Fruit fly (Drosophila melanogaster) Kc167 (cell line): ENCODE measurements around the gene CG12689.

Experiments
- Myc ChIP-seq: fragments of >200 bp; optimal IDR thresholded peaks from 2 replicates; lab custom pipeline; 2017; ENCODE audit warnings: missing external identifiers
- Sin3A ChIP-seq: fragments of >200 bp; optimal IDR thresholded peaks from 2 replicates; lab custom pipeline; 2018; ENCODE audit warnings: missing external identifiers
- h ChIP-seq: fragments of >200 bp; optimal IDR thresholded peaks from 3 replicates; lab custom pipeline; 2018; ENCODE audit warnings: missing external identifiers
- insv ChIP-seq: fragments of >200 bp; optimal IDR thresholded peaks from 3 replicates; lab custom pipeline; 2018; ENCODE audit warnings: missing external identifiers
- psq ChIP-seq: fragments of >200 bp; optimal IDR thresholded peaks from 2 replicates; lab custom pipeline; 2017; ENCODE audit warnings: missing external identifiers
- ttk ChIP-seq: sonication (Bioruptor generic); optimal IDR thresholded peaks from 2 replicates; lab custom pipeline; 2017; ENCODE audit warnings: missing external identifiers

The CG12689 gene

DNA sequence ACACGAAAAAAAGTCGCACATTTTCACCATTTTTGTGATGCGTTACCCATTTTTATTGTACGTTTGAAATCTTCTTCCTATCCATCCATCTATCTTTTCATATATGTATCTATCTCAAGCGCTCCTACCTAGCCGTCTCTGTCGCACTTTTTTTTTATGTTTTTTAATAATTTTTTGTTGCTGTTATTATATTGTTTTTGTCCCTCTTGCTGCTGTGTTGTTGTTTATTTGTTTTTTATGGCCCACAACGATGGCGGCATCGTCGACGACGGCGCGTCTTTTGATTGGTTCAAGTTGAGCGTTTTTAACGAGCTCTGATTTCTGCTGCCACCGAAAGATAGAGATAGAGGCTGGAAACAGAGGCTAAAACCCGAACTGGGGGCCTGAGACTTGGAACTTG, 17.6 kb downstream of the CG12689 start:
- TF ChIP-seq h (lab: Kevin White, UChicago), result no peak
- TF ChIP-seq insv (lab: Kevin White, UChicago), result no peak
- no peak for TF ChIP-seq ttk
- no peak for TF ChIP-seq psq (lab: Kevin White, UChicago)
- TF ChIP-seq Sin3A (lab: Kevin White, UChicago), result no peak
- no peak for TF ChIP-seq Myc (lab: Kevin White, UChicago)

DNA sequence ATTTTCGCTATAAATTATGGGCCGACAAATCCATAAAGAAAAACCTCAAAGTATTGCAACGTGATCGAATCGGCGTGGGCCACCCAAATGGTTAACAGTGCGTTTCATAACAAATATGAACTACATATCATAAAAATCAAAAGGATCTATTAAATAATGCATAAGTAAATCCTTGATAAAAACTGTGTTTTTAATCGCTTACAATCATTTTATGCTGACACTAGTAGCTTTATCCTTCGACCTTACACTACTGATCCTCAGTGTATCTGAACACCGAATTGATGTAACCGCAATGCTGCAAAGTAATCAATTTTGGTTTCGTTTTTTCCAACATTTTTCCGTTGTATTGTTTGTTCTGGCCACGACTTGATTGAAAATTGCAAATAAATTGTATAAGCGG, 23.3 kb downstream of the CG12689 start:
- TF ChIP-seq psq (lab: Kevin White, UChicago), result no peak
- no peak for TF ChIP-seq ttk
- TF ChIP-seq h (lab: Kevin White, UChicago), result no peak
- no peak for TF ChIP-seq insv (lab: Kevin White, UChicago)
- no peak for TF ChIP-seq Sin3A (lab: Kevin White, UChicago)
- no peak for TF ChIP-seq Myc (lab: Kevin White, UChicago)

DNA sequence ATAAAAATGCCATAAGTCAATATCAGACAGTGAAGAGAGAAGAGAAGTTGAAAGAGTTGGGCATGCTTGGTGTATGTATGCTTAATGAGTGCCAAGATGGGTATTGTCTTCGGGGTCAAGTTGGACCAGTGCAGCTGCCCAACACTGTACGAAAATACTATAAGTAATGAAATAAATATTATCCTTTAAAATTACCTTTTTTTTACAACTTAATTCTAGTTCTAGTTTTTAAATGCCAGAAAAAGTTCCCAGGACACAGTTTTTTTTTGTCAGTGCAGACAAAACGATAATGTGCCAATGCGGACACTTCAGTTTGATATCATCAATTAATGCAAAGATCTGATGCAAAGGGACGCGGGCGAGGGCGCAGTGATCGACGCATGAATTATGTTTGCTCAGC, 25.2 kb downstream of the CG12689 start:
- TF ChIP-seq insv (lab: Kevin White, UChicago) (no peak), Myc (lab: Kevin White, UChicago) (no peak), h (lab: Kevin White, UChicago) (no peak), ttk (no peak), psq (lab: Kevin White, UChicago) (no peak), Sin3A (lab: Kevin White, UChicago) (no peak)

DNA sequence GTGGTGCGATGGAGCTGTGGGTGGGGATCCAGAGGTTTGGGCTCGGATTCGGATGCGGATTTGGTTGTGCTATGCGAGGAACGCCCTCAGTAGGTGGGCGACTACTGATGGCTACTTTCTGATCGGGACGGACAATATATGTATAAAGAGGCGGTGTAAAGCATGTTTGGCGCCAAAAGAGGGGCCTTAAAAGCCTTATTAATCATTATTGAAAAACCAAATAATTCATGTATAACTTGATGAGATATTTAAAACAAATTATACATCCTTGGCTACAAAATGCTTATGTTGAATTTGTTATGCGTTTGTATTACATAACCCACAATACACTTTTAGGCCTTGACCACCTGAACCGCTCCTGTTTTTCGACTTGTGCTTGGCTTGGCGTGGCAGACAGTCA, 26.0 kb downstream of the CG12689 start:
- TF ChIP-seq psq (lab: Kevin White, UChicago) (no peak), Myc (lab: Kevin White, UChicago) (no peak), ttk (no peak), insv (lab: Kevin White, UChicago) (no peak), h (lab: Kevin White, UChicago) (no peak), Sin3A (lab: Kevin White, UChicago) (no peak)

DNA sequence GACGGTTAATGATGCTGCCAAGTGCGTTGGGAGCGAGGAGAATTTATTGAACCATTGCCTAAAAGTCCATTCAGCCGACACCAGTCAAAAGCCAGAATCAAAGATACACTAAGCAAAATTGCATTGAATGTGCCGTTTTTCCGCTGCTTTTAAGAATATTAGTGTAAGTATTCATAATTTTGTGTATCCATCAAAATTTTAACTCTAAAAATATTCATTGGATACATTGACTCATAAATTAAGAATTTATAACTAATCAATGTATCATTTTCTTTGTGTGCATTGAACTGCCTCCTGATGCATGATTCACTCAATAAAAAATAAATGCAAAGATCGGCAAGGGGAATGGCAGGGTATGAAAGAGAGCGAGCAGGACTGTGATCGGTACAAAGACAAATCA, 27.3 kb downstream of the CG12689 start:
- TF ChIP-seq Myc (lab: Kevin White, UChicago), result no peak
- TF ChIP-seq insv (lab: Kevin White, UChicago), result no peak
- TF ChIP-seq psq (lab: Kevin White, UChicago), result no peak
- TF ChIP-seq h (lab: Kevin White, UChicago), result no peak
- no peak for TF ChIP-seq ttk
- no peak for TF ChIP-seq Sin3A (lab: Kevin White, UChicago)

DNA sequence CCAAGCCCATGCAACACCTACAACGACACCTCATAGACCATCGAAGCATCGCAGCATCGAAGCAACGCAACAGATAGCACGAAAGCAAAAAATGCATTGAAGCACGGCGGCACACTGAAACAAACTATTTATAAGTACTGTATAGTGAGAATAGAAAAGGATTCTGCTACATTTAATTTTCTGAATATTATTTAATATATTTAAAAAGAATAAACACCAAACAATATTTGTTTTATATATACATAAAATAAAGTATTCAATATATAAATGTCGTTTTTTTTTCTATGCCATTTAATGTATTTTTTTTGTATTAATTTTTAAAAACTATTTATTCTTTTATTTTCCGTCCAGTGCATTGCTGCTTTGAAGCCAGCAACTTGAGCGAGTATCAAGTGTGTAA, 28.3 kb downstream of the CG12689 start:
- no peak for TF ChIP-seq h (lab: Kevin White, UChicago)
- no peak for TF ChIP-seq psq (lab: Kevin White, UChicago)
- no peak for TF ChIP-seq insv (lab: Kevin White, UChicago)
- no peak for TF ChIP-seq Myc (lab: Kevin White, UChicago)
- no peak for TF ChIP-seq Sin3A (lab: Kevin White, UChicago)
- TF ChIP-seq ttk, result no peak

DNA sequence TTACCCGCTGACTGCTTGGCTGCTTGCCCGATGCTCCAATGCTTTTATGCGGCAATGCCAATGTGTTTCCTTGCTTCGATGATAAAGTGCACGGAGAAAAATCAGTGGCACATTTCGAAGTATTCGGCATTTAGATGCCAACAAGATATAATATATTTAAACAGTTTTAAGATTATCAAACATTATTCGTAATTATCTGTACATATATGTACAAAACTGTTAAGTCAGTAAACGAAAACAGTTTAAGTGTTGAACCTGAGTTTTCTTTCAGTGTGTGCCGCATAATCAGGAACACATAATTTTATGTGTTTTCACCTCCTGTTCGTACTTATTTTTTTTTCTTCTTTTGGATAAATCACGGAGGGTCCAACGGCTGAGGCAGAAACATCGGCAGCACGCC, 29.7 kb downstream of the CG12689 start:
- no peak for TF ChIP-seq h (lab: Kevin White, UChicago)
- no peak for TF ChIP-seq Myc (lab: Kevin White, UChicago)
- TF ChIP-seq ttk, result no peak
- no peak for TF ChIP-seq psq (lab: Kevin White, UChicago)
- TF ChIP-seq insv (lab: Kevin White, UChicago), result no peak
- TF ChIP-seq Sin3A (lab: Kevin White, UChicago), result no peak

DNA sequence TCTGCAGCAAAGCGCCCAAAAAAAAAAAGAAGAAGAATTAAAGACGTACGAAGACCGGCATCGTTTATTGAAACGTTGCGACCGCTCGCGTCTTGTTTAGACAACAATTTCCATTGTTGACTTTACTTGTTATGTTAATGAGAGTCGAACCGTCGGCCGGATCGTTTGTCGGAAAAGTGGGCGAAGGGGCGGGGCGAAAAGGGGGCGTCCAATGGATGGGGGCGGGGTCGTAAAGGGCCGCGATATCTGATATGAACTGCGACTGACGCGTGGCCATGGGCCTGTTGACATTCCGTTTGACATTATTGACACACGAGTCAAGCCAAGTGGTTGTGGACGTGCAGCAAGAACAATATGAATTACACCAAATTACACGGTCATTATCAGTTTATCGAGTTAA, 32.5 kb downstream of the CG12689 start:
- TF ChIP-seq Myc (lab: Kevin White, UChicago) (no peak), Sin3A (lab: Kevin White, UChicago) (no peak), insv (lab: Kevin White, UChicago) (no peak), h (lab: Kevin White, UChicago) (no peak), ttk (no peak), psq (lab: Kevin White, UChicago) (no peak)

DNA sequence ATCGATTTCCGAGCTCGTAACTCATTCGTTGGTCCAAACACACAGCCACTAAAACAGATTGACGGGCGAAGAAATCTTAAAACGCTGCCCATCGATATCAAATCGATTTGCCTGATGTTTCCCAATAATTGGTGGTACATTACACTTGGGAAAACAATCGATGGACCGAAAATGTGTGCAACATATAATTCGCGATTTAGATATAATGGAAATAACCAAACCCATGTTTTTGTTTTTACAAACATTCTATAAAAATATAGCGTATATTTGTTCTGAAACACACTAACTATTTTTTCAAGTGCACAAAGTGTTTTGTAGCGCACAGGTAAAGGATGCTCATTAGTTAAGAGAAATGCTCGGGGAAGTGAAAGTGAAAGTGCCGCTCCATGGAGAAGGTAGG, 33.8 kb downstream of the CG12689 start:
- TF ChIP-seq Myc (lab: Kevin White, UChicago), result no peak
- no peak for TF ChIP-seq psq (lab: Kevin White, UChicago)
- no peak for TF ChIP-seq insv (lab: Kevin White, UChicago)
- no peak for TF ChIP-seq Sin3A (lab: Kevin White, UChicago)
- no peak for TF ChIP-seq ttk
- no peak for TF ChIP-seq h (lab: Kevin White, UChicago)

DNA sequence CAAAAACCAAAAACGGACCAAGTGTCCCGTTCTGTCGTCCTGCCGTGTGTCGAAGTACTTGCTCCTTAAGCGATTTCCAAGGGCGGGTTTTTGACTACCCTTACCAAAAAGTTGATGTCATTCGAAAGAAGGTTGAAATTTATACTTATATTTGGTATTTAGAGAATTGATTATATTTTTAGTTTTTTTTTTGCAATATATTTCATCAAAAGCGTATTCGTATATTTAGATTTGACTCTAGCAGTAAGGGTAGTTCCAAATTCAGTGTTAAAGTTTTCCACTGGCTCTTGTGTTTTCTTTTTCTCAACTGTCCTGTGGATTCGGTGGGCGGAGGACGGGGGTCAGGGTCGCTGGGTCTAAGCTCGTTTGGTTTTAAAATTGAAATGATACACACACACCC, 35.2 kb downstream of the CG12689 start:
- TF ChIP-seq Myc (lab: Kevin White, UChicago) (no peak), ttk (no peak), Sin3A (lab: Kevin White, UChicago) (no peak)

DNA sequence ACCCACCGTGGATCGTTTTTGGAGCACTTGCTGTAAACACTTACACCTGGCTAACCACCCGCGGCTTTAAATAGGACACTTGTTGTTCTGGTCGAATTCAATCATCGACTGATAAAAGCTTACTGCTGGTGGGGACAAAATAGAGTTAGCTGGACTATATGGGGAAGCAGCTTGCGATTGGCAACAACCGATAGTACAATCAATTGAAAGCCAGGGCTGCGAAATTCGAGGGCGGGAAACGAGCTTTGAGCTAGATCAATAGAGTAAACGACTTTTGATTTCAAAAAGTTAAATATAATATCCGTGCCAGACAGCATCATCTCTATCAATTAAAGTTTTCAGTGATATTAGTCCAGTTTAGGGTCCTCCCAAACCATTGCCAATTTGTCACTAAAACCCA, 38.0 kb downstream of the CG12689 start, which contains the start of gene CG32719:
CG32719 (minus strand) TSS at position 101 of the 400 bp plus-strand sequence.
- TF ChIP-seq psq (lab: Kevin White, UChicago) (no peak), insv (lab: Kevin White, UChicago) (no peak), Myc (lab: Kevin White, UChicago) (no peak), ttk (no peak), Sin3A (lab: Kevin White, UChicago) (no peak), h (lab: Kevin White, UChicago) (no peak)

DNA sequence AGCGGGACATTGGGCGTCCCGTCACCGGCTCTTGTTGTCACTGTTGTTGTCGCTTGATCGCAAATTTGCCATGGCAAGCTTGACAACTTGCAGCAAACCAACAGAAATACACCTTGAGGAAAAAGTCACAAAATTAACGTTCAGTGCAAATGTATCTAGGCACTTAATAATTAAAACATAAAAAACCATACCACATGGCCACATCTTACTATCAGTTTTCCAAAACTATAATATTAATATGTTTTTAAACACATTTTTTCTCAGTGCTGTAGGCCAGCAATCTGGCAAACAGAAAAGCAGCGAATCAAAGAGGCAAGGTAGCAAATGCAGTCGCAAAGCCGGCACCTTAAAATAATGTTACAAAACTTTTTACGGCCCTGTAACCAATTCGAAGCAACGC, 39.6 kb downstream of the CG12689 start:
- TF ChIP-seq ttk (no peak), h (lab: Kevin White, UChicago) (no peak), psq (lab: Kevin White, UChicago) (no peak), Myc (lab: Kevin White, UChicago) (no peak), Sin3A (lab: Kevin White, UChicago) (no peak), insv (lab: Kevin White, UChicago) (no peak)
